Fruit fly (Drosophila melanogaster): ENCODE data around the gene daw.
A peak's percentile ranks its signal among the peaks of the same experiment; 100 is the strongest.

daw gene

DNA sequence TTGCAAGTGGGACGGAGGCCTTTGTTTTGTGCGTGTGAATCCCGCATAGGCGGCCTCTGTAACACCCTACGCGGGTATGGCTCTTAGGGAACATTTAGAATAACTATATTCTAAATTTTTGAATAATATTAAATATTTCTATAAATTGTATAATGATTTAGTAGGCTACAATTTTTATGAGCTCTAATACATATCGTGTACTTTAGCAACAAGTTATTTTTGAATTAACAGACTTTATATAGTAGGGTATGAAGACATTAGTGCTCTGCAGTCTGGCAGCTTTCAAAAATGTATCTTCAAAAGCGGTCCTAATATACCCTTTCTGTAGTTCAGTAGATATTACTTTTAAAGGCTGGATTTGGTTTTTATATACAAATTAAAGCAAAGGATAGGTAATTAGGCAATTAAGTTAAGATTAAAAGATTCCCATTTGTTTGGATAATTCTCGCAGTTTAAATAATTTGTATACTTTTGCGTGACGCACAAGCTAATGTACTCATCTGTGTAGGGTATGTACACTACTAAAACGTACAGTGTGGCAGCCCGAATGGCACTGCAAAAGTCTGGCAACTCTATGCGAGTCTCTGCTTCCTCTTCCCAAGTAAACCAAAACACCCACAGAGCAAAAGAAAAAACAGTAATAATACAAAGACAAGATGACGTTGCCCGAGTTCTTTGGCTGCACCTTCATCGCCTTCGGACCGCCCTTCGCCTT, 39.2 kb upstream of the daw start, which contains the start of the genes Snx21 and aph-1 (continued):
- peak; percentile 84 for TF ChIP-seq CG1233 (GFP tag; optimal IDR thresholded peaks at IDR 0.05)
- peak; percentile 88 for TF ChIP-seq CG11456 (GFP tag; IDR thresholded peaks at IDR 0.05)
- TF ChIP-seq CG6683 (GFP tag; optimal IDR thresholded peaks at IDR 0.05), result peak; percentile 84
- TF ChIP-seq yki (optimal IDR thresholded peaks at IDR 0.05), result peak; percentile 47
- TF ChIP-seq vnd (GFP tag; IDR thresholded peaks at IDR 0.05; ENCODE audit: partially characterized antibody), result no peak
- TF ChIP-seq jumu (GFP tag; optimal IDR thresholded peaks at IDR 0.05), result peak; percentile 87
- TF ChIP-seq CG34422 (GFP tag; IDR thresholded peaks at IDR 0.05), result peak; percentile 91
- peak; percentile 92 for TF ChIP-seq tio (GFP tag; optimal IDR thresholded peaks at IDR 0.05)
- peak; percentile 91 for TF ChIP-seq gcm (GFP tag; optimal IDR thresholded peaks at IDR 0.05)
- peak; percentile 74 for TF ChIP-seq Ada2b (GFP tag; IDR thresholded peaks at IDR 0.05)
- peak; percentile 92 for TF ChIP-seq CG14710 (tag; optimal IDR thresholded peaks at IDR 0.05)
- TF ChIP-seq Dip2 (GFP tag; IDR thresholded peaks at IDR 0.05), result peak; percentile 39; the same call in 1 of the 2 replicates
- TF ChIP-seq Vsx1 (GFP tag; optimal IDR thresholded peaks at IDR 0.05), result peak; percentile 87
- TF ChIP-seq CG6854 (GFP tag; optimal IDR thresholded peaks at IDR 0.05), result peak; percentile 88
- peak; percentile 82 for TF ChIP-seq CG11093 (GFP tag; IDR thresholded peaks at IDR 0.05)
- TF ChIP-seq CG32532 (GFP tag; IDR thresholded peaks at IDR 0.05), result peak; percentile 92
- peak; percentile 87 for TF ChIP-seq CG4820 (GFP tag; optimal IDR thresholded peaks at IDR 0.05)
- TF ChIP-seq Trl (optimal IDR thresholded peaks at IDR 0.05), result no peak
- peak; percentile 93 for TF ChIP-seq Trl (GFP tag; optimal IDR thresholded peaks at IDR 0.05)
- TF ChIP-seq CG34376 (GFP tag; optimal IDR thresholded peaks at IDR 0.05), result peak; percentile 82
- peak; percentile 75 for TF ChIP-seq disco-r (GFP tag; optimal IDR thresholded peaks at IDR 0.05)
- TF ChIP-seq CG8089 (GFP tag; optimal IDR thresholded peaks at IDR 0.05), result peak; percentile 81
- TF ChIP-seq CG1602 (GFP tag; optimal IDR thresholded peaks at IDR 0.05), result peak; percentile 92
- peak; percentile 93 for TF ChIP-seq Dip3 (GFP tag; optimal IDR thresholded peaks at IDR 0.05)
- peak; percentile 95 for TF ChIP-seq nmo (GFP tag; optimal IDR thresholded peaks at IDR 0.05)
- peak; percentile 97 for TF ChIP-seq gem (tag; optimal IDR thresholded peaks at IDR 0.05)
- peak; percentile 78 for TF ChIP-seq slp2 (GFP tag; optimal IDR thresholded peaks at IDR 0.05)
- peak; percentile 90 for TF ChIP-seq fd96Cb (tag; optimal IDR thresholded peaks at IDR 0.05)
- peak; percentile 18; the same call in 1 of the 3 replicates for TF ChIP-seq CG16813 (GFP tag; IDR thresholded peaks at IDR 0.05; ENCODE audit: partially characterized antibody)
- TF ChIP-seq CG15073 (GFP tag; optimal IDR thresholded peaks at IDR 0.05), result peak; percentile 64
- peak; percentile 73 for TF ChIP-seq CG1603 (tag; optimal IDR thresholded peaks at IDR 0.05)
- TF ChIP-seq Dp (GFP tag; optimal IDR thresholded peaks at IDR 0.05), result no peak
- peak; percentile 80 for TF ChIP-seq YL-1 (GFP tag; optimal IDR thresholded peaks at IDR 0.05)
- TF ChIP-seq CG6175 (GFP tag; IDR thresholded peaks at IDR 0.05), result peak; percentile 60
- peak; percentile 86 for TF ChIP-seq CG18476 (GFP tag; optimal IDR thresholded peaks at IDR 0.05)
- peak; percentile 93 for TF ChIP-seq CG3281 (GFP tag; optimal IDR thresholded peaks at IDR 0.05)
- TF ChIP-seq Sry-δ (GFP tag; optimal IDR thresholded peaks at IDR 0.05), result peak; percentile 67
- peak; percentile 80 for TF ChIP-seq repo (GFP tag; optimal IDR thresholded peaks at IDR 0.05)
- TF ChIP-seq gfzf (GFP tag; optimal IDR thresholded peaks at IDR 0.05), result peak; percentile 21
- TF ChIP-seq CG32767 (GFP tag; IDR thresholded peaks at IDR 0.05), result peak; percentile 89
- peak; percentile 36 for TF ChIP-seq Sin3A (optimal IDR thresholded peaks at IDR 0.05)
- TF ChIP-seq abd-A (tag; optimal IDR thresholded peaks at IDR 0.05), result peak; percentile 85
- TF ChIP-seq mam (GFP tag; optimal IDR thresholded peaks at IDR 0.05), result peak; percentile 94
- TF ChIP-seq tup (GFP tag; optimal IDR thresholded peaks at IDR 0.05), result peak; percentile 76
- peak; percentile 89 for TF ChIP-seq cwo (GFP tag; optimal IDR thresholded peaks at IDR 0.05)
- peak; percentile 88 for TF ChIP-seq ATbp (GFP tag; optimal IDR thresholded peaks at IDR 0.05)
- peak; percentile 57 for TF ChIP-seq H15 (GFP tag; IDR thresholded peaks at IDR 0.05)
- peak; percentile 65 for TF ChIP-seq Ravus (GFP tag; IDR thresholded peaks at IDR 0.05)
- TF ChIP-seq Hey (tag; optimal IDR thresholded peaks at IDR 0.05), result peak; percentile 57
- peak; percentile 88 for TF ChIP-seq CG30431 (GFP tag; optimal IDR thresholded peaks at IDR 0.05)

All from whole organism, embryonic.